Worm (Caenorhabditis elegans): ENCODE data around the gene cas-1.

- no peak for TF ChIP-seq tab-1 (GFP tag; IDR thresholded peaks at IDR 0.05)
- no peak for TF ChIP-seq med-1 (GFP tag; optimal IDR thresholded peaks at IDR 0.05; ENCODE audit: insufficient read depth)
Measured at ce11 chrX:16813606-16814330, at the start of gene cas-1.

Measured in whole organism, midembryonic.